Worm (Caenorhabditis elegans) whole organism, L3 larva: ENCODE data around the gene F33C8.4.

Experiments used
- ZK546.5 ChIP-seq: sonication (generic microtip); optimal IDR thresholded peaks from 2 replicates; lab custom pipeline; 2017; ENCODE audit warnings: missing biosample characterization, missing genetic modification characterization
- ceh-82 ChIP-seq: fragments of 150-350 bp; optimal IDR thresholded peaks from 2 replicates; lab custom pipeline; 2014; ENCODE audit warnings: missing biosample characterization, missing genetic modification characterization
- fkh-10 ChIP-seq: sonication (generic microtip); optimal IDR thresholded peaks from 2 replicates; lab custom pipeline; 2017; ENCODE audit warnings: missing biosample characterization, missing genetic modification reagents, missing genetic modification characterization
- fos-1 ChIP-seq: fragments of 150-350 bp; optimal IDR thresholded peaks from 2 replicates; lab custom pipeline; 2014; ENCODE audit warnings: missing biosample characterization, missing genetic modification characterization
- jun-1 ChIP-seq: fragments of 150-350 bp; optimal IDR thresholded peaks from 2 replicates; lab custom pipeline; 2014; ENCODE audit warnings: missing biosample characterization, missing genetic modification reagents, missing genetic modification characterization
- mdl-1 ChIP-seq: fragments of 150-350 bp; optimal IDR thresholded peaks from 2 replicates; lab custom pipeline; 2014; ENCODE audit warnings: missing biosample characterization, missing genetic modification characterization
- nhr-11 ChIP-seq: fragments of 150-350 bp; optimal IDR thresholded peaks from 2 replicates; lab custom pipeline; 2014; ENCODE audit warnings: missing biosample characterization, missing genetic modification characterization
- nhr-76 ChIP-seq: fragments of 150-350 bp; sonication (generic microtip); optimal IDR thresholded peaks from 5 replicates; lab custom pipeline; 2014; ENCODE audit warnings: missing biosample characterization, missing genetic modification characterization
- pqm-1 ChIP-seq: fragments of 150-350 bp; optimal IDR thresholded peaks from 2 replicates; lab custom pipeline; 2017; ENCODE audit warnings: missing biosample characterization, missing genetic modification characterization, inconsistent platforms
- unc-62 ChIP-seq: fragments of 150-350 bp; sonication (generic microtip); optimal IDR thresholded peaks from 4 replicates; lab custom pipeline; 2014; ENCODE audit warnings: missing biosample characterization, missing genetic modification reagents, missing genetic modification characterization
- ztf-11 ChIP-seq: fragments of 150-350 bp; optimal IDR thresholded peaks from 2 replicates; lab custom pipeline; 2014; ENCODE audit warnings: missing biosample characterization, missing genetic modification characterization

DNA sequence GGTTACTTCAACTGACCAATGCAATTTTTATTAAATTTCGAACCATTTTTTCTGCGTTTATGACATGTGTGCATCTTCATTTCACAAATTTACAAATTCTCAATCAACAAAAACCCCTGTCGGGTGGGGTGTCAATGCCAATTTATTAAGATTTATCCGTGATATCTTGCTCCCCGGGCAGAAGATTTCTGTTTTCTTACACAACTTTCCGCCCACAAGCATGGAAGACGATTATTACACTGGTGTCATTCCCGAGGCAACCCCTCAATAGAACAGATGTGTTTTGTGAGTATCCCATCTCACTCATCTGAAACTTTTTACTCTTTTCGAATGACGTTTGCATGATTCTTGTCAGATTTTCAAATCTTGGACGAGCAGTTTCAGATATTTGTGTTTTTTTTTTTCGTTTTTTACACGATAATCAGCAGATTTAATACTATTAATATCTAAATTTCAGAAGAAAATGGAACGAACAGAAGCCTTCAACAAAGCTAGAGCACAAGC is at the start of gene F33C8.4:
- no peak for TF ChIP-seq ceh-82 (tag; lab: Kevin White, UChicago)
- no peak for TF ChIP-seq ztf-11
- no peak for TF ChIP-seq jun-1 (tag; lab: Kevin White, UChicago)
- TF ChIP-seq unc-62 (GFP tag; lab: Kevin White, UChicago) = no peak
- no peak for TF ChIP-seq nhr-11 (tag; lab: Kevin White, UChicago)
- no peak for TF ChIP-seq pqm-1 (tag; lab: Kevin White, UChicago)
- TF ChIP-seq ZK546.5 (tag; lab: Kevin White, UChicago) = no peak
- TF ChIP-seq nhr-76 (tag; lab: Kevin White, UChicago) = no peak
- no peak for TF ChIP-seq fos-1
- TF ChIP-seq fkh-10 (GFP tag; lab: Kevin White, UChicago) = no peak
- TF ChIP-seq mdl-1 = no peak
